Worm (Caenorhabditis elegans) whole organism, late embryonic: Measurements from ENCODE around the gene C31C9.7.

Experiments
- ama-1 ChIP-seq: fragments of 150-350 bp; optimal IDR thresholded peaks from 2 replicates; lab custom pipeline; 2014
- ets-4 ChIP-seq: sonication (generic microtip); optimal IDR thresholded peaks from 2 replicates; lab custom pipeline; 2016; ENCODE audit warnings: missing genetic modification characterization, missing compliant biosample characterization
- fkh-10 ChIP-seq: fragments of 150-350 bp; optimal IDR thresholded peaks from 2 replicates; lab custom pipeline; 2014; ENCODE audit warnings: missing biosample characterization, missing genetic modification reagents, missing genetic modification characterization
- gmeb-2 ChIP-seq: sonication (generic microtip); optimal IDR thresholded peaks from 2 replicates; lab custom pipeline; 2016; ENCODE audit warnings: missing genetic modification characterization, inconsistent platforms, missing compliant biosample characterization
- hlh-30 ChIP-seq: sonication (generic microtip); optimal IDR thresholded peaks from 2 replicates; lab custom pipeline; 2017; ENCODE audit warnings: antibody characterized with exemption, missing genetic modification characterization, missing compliant biosample characterization; ENCODE audit not compliant: insufficient read depth
- nfya-1 ChIP-seq: sonication (generic microtip); optimal IDR thresholded peaks from 2 replicates; lab custom pipeline; 2017; ENCODE audit warnings: missing genetic modification characterization, mild to moderate bottlenecking, missing compliant biosample characterization, antibody characterized with exemption, moderate library complexity
- odd-2 ChIP-seq: sonication (generic microtip); optimal IDR thresholded peaks from 2 replicates; lab custom pipeline; 2017; ENCODE audit warnings: antibody characterized with exemption, mild to moderate bottlenecking, missing genetic modification characterization, missing compliant biosample characterization
- pqm-1 ChIP-seq: sonication (generic microtip); optimal IDR thresholded peaks from 2 replicates; lab custom pipeline; 2016; ENCODE audit warnings: missing genetic modification characterization, missing compliant biosample characterization
- sox-4 ChIP-seq: sonication (generic microtip); optimal IDR thresholded peaks from 2 replicates; lab custom pipeline; 2017; ENCODE audit warnings: mild to moderate bottlenecking, missing genetic modification characterization, inconsistent platforms, missing compliant biosample characterization
- tbx-2 ChIP-seq: sonication (generic microtip); optimal IDR thresholded peaks from 2 replicates; lab custom pipeline; 2016; ENCODE audit warnings: missing genetic modification characterization, missing compliant biosample characterization
- unc-55 ChIP-seq: sonication (generic microtip); optimal IDR thresholded peaks from 2 replicates; lab custom pipeline; 2017; ENCODE audit warnings: missing biosample characterization, missing genetic modification reagents, missing genetic modification characterization

ce11 chrII:13670707-13671295 lies 1.9 kb downstream of the C31C9.7 start:
- TF ChIP-seq ama-1 (lab: Kevin White, UChicago) (no peak), pqm-1 (tag; lab: Kevin White, UChicago) (no peak), fkh-10 (no peak), hlh-30 (tag; lab: Kevin White, UChicago) (no peak), unc-55 (GFP tag; lab: Kevin White, UChicago) (no peak), nfya-1 (no peak), sox-4 (no peak), gmeb-2 (tag; lab: Kevin White, UChicago) (no peak), ets-4 (tag; lab: Kevin White, UChicago) (no peak), odd-2 (tag; lab: Kevin White, UChicago) (no peak), tbx-2 (no peak)
